Fruit fly (Drosophila melanogaster) whole organism, embryonic: ENCODE data around the gene CG5003.

Source experiments
- CG1024 ChIP-seq: fragments of 200-800 bp; sonication (Bioruptor generic); IDR thresholded peaks from 2 replicates; pipeline ENCODE4 v1.3.6; 2022; ENCODE audit warnings: missing biosample characterization, missing genetic modification characterization
- CG10267 ChIP-seq: fragments of 200-800 bp; sonication (Bioruptor generic); optimal IDR thresholded peaks from 2 replicates; lab custom pipeline; 2018; ENCODE audit warnings: missing biosample characterization, mild to moderate bottlenecking, missing genetic modification characterization, moderate library complexity
- CG10431 ChIP-seq: fragments of 200-800 bp; sonication (Bioruptor generic); optimal IDR thresholded peaks from 3 replicates; lab custom pipeline; 2018; ENCODE audit warnings: missing biosample characterization, mild to moderate bottlenecking, missing genetic modification characterization
- CG10654 ChIP-seq: fragments of 200-800 bp; sonication (Bioruptor generic); optimal IDR thresholded peaks from 2 replicates; lab custom pipeline; 2016; ENCODE audit warnings: missing biosample characterization, missing genetic modification characterization
- CG11504 ChIP-seq: fragments of 200-800 bp; sonication (Bioruptor generic); optimal IDR thresholded peaks from 3 replicates; lab custom pipeline; 2019; ENCODE audit warnings: missing biosample characterization, mild to moderate bottlenecking, missing genetic modification characterization, moderate library complexity
- CG11560 ChIP-seq: fragments of 200-800 bp; sonication (Bioruptor generic); IDR thresholded peaks from 3 replicates; pipeline ENCODE4 v1.3.6; 2022; ENCODE audit warnings: missing biosample characterization, missing genetic modification characterization
- CG12155 ChIP-seq: fragments of 200-800 bp; sonication (Bioruptor generic); optimal IDR thresholded peaks from 3 replicates; lab custom pipeline; 2016; ENCODE audit warnings: missing biosample characterization, missing genetic modification characterization
- CG12299 ChIP-seq: fragments of 200-800 bp; sonication (Bioruptor generic); optimal IDR thresholded peaks from 2 replicates; lab custom pipeline; 2018; ENCODE audit warnings: missing biosample characterization, mild to moderate bottlenecking, missing genetic modification characterization
- CG15479 ChIP-seq: fragments of 200-800 bp; sonication (Bioruptor generic); optimal IDR thresholded peaks from 3 replicates; lab custom pipeline; 2019; ENCODE audit warnings: missing biosample characterization, mild to moderate bottlenecking, missing genetic modification characterization, moderate library complexity
- CG17829 ChIP-seq: fragments of 200-800 bp; optimal IDR thresholded peaks from 2 replicates; lab custom pipeline; 2019; ENCODE audit warnings: missing biosample characterization, mild to moderate bottlenecking, missing genetic modification characterization, moderate library complexity
- CG17912 ChIP-seq: fragments of 200-800 bp; sonication (Bioruptor generic); optimal IDR thresholded peaks from 2 replicates; lab custom pipeline; 2018; ENCODE audit warnings: missing biosample characterization, mild to moderate bottlenecking, missing genetic modification characterization
- CG18599 ChIP-seq: fragments of 200-800 bp; sonication (Bioruptor generic); optimal IDR thresholded peaks from 3 replicates; lab custom pipeline; 2017; ENCODE audit warnings: missing biosample characterization, missing genetic modification characterization, mild to moderate bottlenecking, moderate library complexity, missing genetic modification reagents
- CG2712 ChIP-seq: fragments of 200-800 bp; optimal IDR thresholded peaks from 3 replicates; lab custom pipeline; 2019; ENCODE audit warnings: missing biosample characterization, mild to moderate bottlenecking, missing genetic modification characterization, moderate library complexity
- CG3281 ChIP-seq: fragments of 200-800 bp; sonication (Bioruptor generic); optimal IDR thresholded peaks from 3 replicates; lab custom pipeline; 2017; ENCODE audit warnings: missing biosample characterization, mild to moderate bottlenecking, missing genetic modification characterization
- CG3407 ChIP-seq: fragments of 200-800 bp; sonication (Bioruptor generic); optimal IDR thresholded peaks from 2 replicates; lab custom pipeline; 2018; ENCODE audit warnings: missing biosample characterization, mild to moderate bottlenecking, missing genetic modification characterization
- CG34422 ChIP-seq: fragments of 200-800 bp; sonication (Bioruptor generic); IDR thresholded peaks from 3 replicates; pipeline ENCODE4 v1.3.6; 2022; ENCODE audit warnings: missing biosample characterization, missing genetic modification characterization
- CG43689 ChIP-seq: fragments of 200-800 bp; sonication (Bioruptor generic); IDR thresholded peaks from 2 replicates; pipeline ENCODE4 v1.3.6; 2022; ENCODE audit warnings: missing biosample characterization, missing genetic modification characterization
- CG7963 ChIP-seq: fragments of 200-800 bp; sonication (Bioruptor generic); IDR thresholded peaks from 3 replicates; pipeline ENCODE4 v1.3.6; 2022; ENCODE audit warnings: missing biosample characterization, missing genetic modification characterization; ENCODE audit not compliant: partially characterized antibody
- CG9437 ChIP-seq: fragments of 200-800 bp; sonication (Bioruptor generic); optimal IDR thresholded peaks from 2 replicates; lab custom pipeline; 2018; ENCODE audit warnings: missing biosample characterization, mild to moderate bottlenecking, missing genetic modification characterization
- Dip2 ChIP-seq: fragments of 200-800 bp; sonication (Bioruptor generic); IDR thresholded peaks from 2 replicates; pipeline ENCODE4 v1.3.6; 2022; ENCODE audit warnings: missing biosample characterization, missing genetic modification characterization
- Fer2 ChIP-seq: fragments of 200-800 bp; sonication (Bioruptor generic); optimal IDR thresholded peaks from 2 replicates; lab custom pipeline; 2018; ENCODE audit warnings: missing biosample characterization, mild to moderate bottlenecking, missing genetic modification characterization, moderate library complexity
- Hr3 ChIP-seq: fragments of 200-800 bp; sonication (Bioruptor generic); optimal IDR thresholded peaks from 3 replicates; lab custom pipeline; 2016; ENCODE audit warnings: missing biosample characterization, missing genetic modification characterization
- Hr39 ChIP-seq: fragments of >200 bp; optimal IDR thresholded peaks from 2 replicates; lab custom pipeline; 2017
- Kr ChIP-seq: fragments of 200-800 bp; sonication (Bioruptor generic); optimal IDR thresholded peaks from 2 replicates; lab custom pipeline; 2017; ENCODE audit warnings: missing biosample characterization, mild to moderate bottlenecking, missing genetic modification characterization
- Mes4 ChIP-seq: fragments of 200-800 bp; sonication (Bioruptor generic); optimal IDR thresholded peaks from 2 replicates; lab custom pipeline; 2016; ENCODE audit warnings: missing biosample characterization, missing genetic modification characterization
- Nf-YC ChIP-seq: fragments of 200-800 bp; optimal IDR thresholded peaks from 3 replicates; lab custom pipeline; 2019; ENCODE audit warnings: missing biosample characterization, mild to moderate bottlenecking, missing genetic modification characterization, moderate library complexity
- Oaz ChIP-seq: fragments of 200-800 bp; sonication (Bioruptor generic); IDR thresholded peaks from 2 replicates; pipeline ENCODE4 v1.3.6; 2022; ENCODE audit warnings: missing biosample characterization, missing genetic modification characterization
- abd-A ChIP-seq: fragments of 200-800 bp; sonication (Bioruptor generic); optimal IDR thresholded peaks from 3 replicates; lab custom pipeline; 2019; ENCODE audit warnings: missing biosample characterization, mild to moderate bottlenecking, missing genetic modification characterization, moderate library complexity
- ac ChIP-seq: fragments of 200-800 bp; sonication (Bioruptor generic); optimal IDR thresholded peaks from 3 replicates; lab custom pipeline; 2017; ENCODE audit warnings: missing biosample characterization, mild to moderate bottlenecking, missing genetic modification characterization
- bigmax ChIP-seq: fragments of 200-800 bp; sonication (Bioruptor generic); optimal IDR thresholded peaks from 2 replicates; lab custom pipeline; 2018; ENCODE audit warnings: missing biosample characterization, mild to moderate bottlenecking, missing genetic modification characterization
- btn ChIP-seq: fragments of 200-800 bp; sonication (Bioruptor generic); optimal IDR thresholded peaks from 2 replicates; lab custom pipeline; 2016; ENCODE audit warnings: missing biosample characterization, missing genetic modification characterization
- chm ChIP-seq: fragments of 200-800 bp; sonication (Bioruptor generic); IDR thresholded peaks from 2 replicates; pipeline ENCODE4 v1.3.6; 2022; ENCODE audit warnings: missing biosample characterization, missing genetic modification characterization
- crol ChIP-seq: fragments of 200-800 bp; sonication (Bioruptor generic); IDR thresholded peaks from 2 replicates; pipeline ENCODE4 v1.3.6; 2022; ENCODE audit warnings: missing biosample characterization, missing genetic modification characterization
- dimm ChIP-seq: fragments of 200-800 bp; sonication (Bioruptor generic); IDR thresholded peaks from 2 replicates; pipeline ENCODE4 v1.3.6; 2022; ENCODE audit warnings: missing biosample characterization, missing genetic modification characterization
- dpn ChIP-seq, 2 experiments: fragments of 200-800 bp; sonication (Bioruptor generic); optimal IDR thresholded peaks; 3 replicates each; lab custom pipeline; 2016; ENCODE audit warnings: missing biosample characterization in 2 of 2, missing genetic modification characterization in 2 of 2
- exex ChIP-seq: fragments of 200-800 bp; sonication (Bioruptor generic); optimal IDR thresholded peaks from 4 replicates; lab custom pipeline; 2018; ENCODE audit warnings: missing biosample characterization, mild to moderate bottlenecking, missing genetic modification characterization, moderate library complexity
- gce ChIP-seq: fragments of 200-800 bp; sonication (Bioruptor generic); IDR thresholded peaks from 3 replicates; pipeline ENCODE4 v1.3.6; 2022; ENCODE audit warnings: missing biosample characterization, missing genetic modification characterization
- gsb ChIP-seq: fragments of 200-800 bp; sonication (Bioruptor generic); IDR thresholded peaks from 2 replicates; pipeline ENCODE4 v1.3.6; 2022; ENCODE audit warnings: missing biosample characterization, missing genetic modification characterization
- insv ChIP-seq, 2 experiments: fragments of 200-800 bp; sonication (Bioruptor generic); optimal IDR thresholded peaks; 3 replicates each; lab custom pipeline; 2016 to 2018; ENCODE audit warnings: missing biosample characterization in 2 of 2, missing genetic modification characterization in 2 of 2
- luna ChIP-seq: fragments of 200-800 bp; sonication (Bioruptor generic); optimal IDR thresholded peaks from 2 replicates; lab custom pipeline; 2016; ENCODE audit warnings: missing biosample characterization, missing genetic modification characterization
- mam ChIP-seq: fragments of 200-800 bp; sonication (Bioruptor generic); optimal IDR thresholded peaks from 3 replicates; lab custom pipeline; 2016; ENCODE audit warnings: missing biosample characterization, missing genetic modification characterization
- pho ChIP-seq: fragments of 200-800 bp; sonication (Bioruptor generic); optimal IDR thresholded peaks from 2 replicates; lab custom pipeline; 2016; ENCODE audit warnings: missing biosample characterization, missing genetic modification characterization
- phol ChIP-seq: fragments of 200-800 bp; sonication (Bioruptor generic); optimal IDR thresholded peaks from 3 replicates; lab custom pipeline; 2018; ENCODE audit warnings: missing biosample characterization, mild to moderate bottlenecking, missing genetic modification characterization, moderate library complexity
- pita ChIP-seq: fragments of 200-800 bp; sonication (Bioruptor generic); optimal IDR thresholded peaks from 2 replicates; lab custom pipeline; 2017; ENCODE audit warnings: missing biosample characterization, mild to moderate bottlenecking, missing genetic modification characterization
- ro ChIP-seq: fragments of 200-800 bp; sonication (Bioruptor generic); IDR thresholded peaks from 2 replicates; pipeline ENCODE4 v1.3.6; 2022; ENCODE audit warnings: missing biosample characterization, missing genetic modification characterization
- salm ChIP-seq: fragments of 200-800 bp; sonication (Bioruptor generic); optimal IDR thresholded peaks from 2 replicates; lab custom pipeline; 2018; ENCODE audit warnings: missing biosample characterization, mild to moderate bottlenecking, missing genetic modification characterization
- slou ChIP-seq: fragments of 200-800 bp; sonication (Bioruptor generic); optimal IDR thresholded peaks from 3 replicates; lab custom pipeline; 2016; ENCODE audit warnings: missing biosample characterization, missing genetic modification characterization
- sob ChIP-seq: fragments of 200-800 bp; sonication (Bioruptor generic); IDR thresholded peaks from 2 replicates; pipeline ENCODE4 v1.3.6; 2022; ENCODE audit warnings: missing biosample characterization, missing genetic modification characterization
- wor ChIP-seq: fragments of 200-800 bp; sonication (Bioruptor generic); IDR thresholded peaks from 2 replicates; pipeline ENCODE4 v1.3.6; 2022; ENCODE audit warnings: missing biosample characterization, missing genetic modification characterization
- z ChIP-seq: fragments of 200-800 bp; sonication (Bioruptor generic); IDR thresholded peaks from 3 replicates; pipeline ENCODE4 v1.3.6; 2022; ENCODE audit warnings: missing biosample characterization, missing genetic modification characterization
- zfh1 ChIP-seq: fragments of 200-800 bp; sonication (Bioruptor generic); IDR thresholded peaks from 3 replicates; pipeline ENCODE4 v1.3.6; 2022; ENCODE audit warnings: missing biosample characterization, missing genetic modification characterization

CG5003 gene

DNA sequence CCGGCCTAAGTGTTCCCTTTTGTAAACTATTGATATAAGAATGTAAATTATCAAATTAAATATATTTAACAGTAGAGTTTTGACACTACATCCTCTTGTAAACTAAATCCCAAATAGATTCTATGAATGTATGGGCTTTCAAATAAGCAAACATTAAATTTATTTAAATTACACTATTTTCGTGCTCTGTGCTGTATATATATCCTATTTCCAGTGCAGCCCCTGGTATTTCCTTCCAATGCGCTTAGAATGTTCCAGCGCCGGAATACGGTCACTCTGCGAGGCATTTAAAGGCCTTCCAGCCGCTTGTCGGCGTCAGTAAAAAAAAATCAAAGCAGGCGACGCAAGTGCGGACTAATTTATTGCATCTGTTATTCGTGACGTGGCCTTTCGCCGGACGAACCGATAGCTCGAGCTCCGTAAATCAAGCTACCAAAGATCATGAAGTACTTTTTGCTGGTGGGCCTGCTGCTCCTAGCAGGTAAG, 32.1 kb upstream of the CG5003 start, which contains the start of gene Gp93 (continued):
- 0 out of 2 replicates have a peak, but pooled peaks have one; percentile 37 for TF ChIP-seq CG1024
- 0 out of 2 replicates have a peak, but pooled peaks have one; percentile 19 for TF ChIP-seq wor (GFP tag; lab: Robert Waterston, UW)
- no peak for TF ChIP-seq CG11560 (tag; lab: Robert Waterston, UW)
- no peak for TF ChIP-seq CG43689 (GFP tag; lab: Robert Waterston, UW)
- no peak for TF ChIP-seq Hr39 (lab: Kevin White, UChicago)
- TF ChIP-seq Oaz (GFP tag; lab: Robert Waterston, UW), result peak; percentile 21; the same call in 1 of the 2 replicates
- no peak for TF ChIP-seq Dip2 (GFP tag; lab: Robert Waterston, UW)
- TF ChIP-seq CG9437, result peak; percentile 31
- no peak for TF ChIP-seq ac (GFP tag; lab: Kevin White, UChicago)
- TF ChIP-seq ro (GFP tag; lab: Robert Waterston, UW), result peak; percentile 45; the same call in 1 of the 2 replicates
- no peak for TF ChIP-seq Kr (GFP tag; lab: Kevin White, UChicago)
- 0 out of 3 replicates have a peak, but pooled peaks have one; percentile 36 for TF ChIP-seq gce (GFP tag; lab: Robert Waterston, UW)
- peak; percentile 50 for TF ChIP-seq exex (tag; lab: Kevin White, UChicago)
- TF ChIP-seq Mes4 (GFP tag; lab: Kevin White, UChicago), result no peak
- no peak for TF ChIP-seq Nf-YC (tag; lab: Kevin White, UChicago)
- no peak for TF ChIP-seq gsb (GFP tag; lab: Robert Waterston, UW)
- TF ChIP-seq bigmax (GFP tag; lab: Kevin White, UChicago), result peak; percentile 71
- TF ChIP-seq CG11504 (tag; lab: Kevin White, UChicago), result no peak
- peak; percentile 16; the same call in 1 of the 2 replicates for TF ChIP-seq dimm (GFP tag; lab: Robert Waterston, UW)
- peak; percentile 25 to 64 for TF ChIP-seq dpn (GFP tag; optimal IDR thresholded peaks at IDR 0.05; lab: Kevin White, UChicago)
- peak; percentile 44 for TF ChIP-seq CG10267
- TF ChIP-seq insv (GFP tag; optimal IDR thresholded peaks at IDR 0.05; lab: Kevin White, UChicago), result peak in 1 of 2 experiments; percentile 11
- TF ChIP-seq pho, result peak; percentile 15
- peak; percentile 62 for TF ChIP-seq CG17829
- TF ChIP-seq crol, result no peak
- TF ChIP-seq Hr3, result peak; percentile 58
- peak; percentile 74; the same call in 2 of the 3 replicates for TF ChIP-seq zfh1 (GFP tag; lab: Robert Waterston, UW)
- TF ChIP-seq CG17912 (GFP tag; lab: Kevin White, UChicago), result no peak
- peak; percentile 12 for TF ChIP-seq slou (GFP tag; lab: Kevin White, UChicago)
- TF ChIP-seq CG34422, result peak; percentile 96; the same call in 2 of the 3 replicates
- no peak for TF ChIP-seq salm
- TF ChIP-seq mam (GFP tag; lab: Kevin White, UChicago), result peak; percentile 54
- TF ChIP-seq chm (GFP tag; lab: Robert Waterston, UW), result peak; percentile 59; the same call in 1 of the 2 replicates
- no peak for TF ChIP-seq CG10654 (GFP tag; lab: Kevin White, UChicago)
- TF ChIP-seq Fer2 (tag; lab: Kevin White, UChicago), result no peak
- TF ChIP-seq sob (GFP tag; lab: Robert Waterston, UW), result peak; percentile 69
- peak; percentile 30 for TF ChIP-seq CG18599 (GFP tag; lab: Kevin White, UChicago)
- TF ChIP-seq btn, result no peak
- no peak for TF ChIP-seq abd-A (tag; lab: Kevin White, UChicago)
- TF ChIP-seq z (GFP tag; lab: Robert Waterston, UW), result no peak
- TF ChIP-seq CG12155 (GFP tag; lab: Kevin White, UChicago), result peak; percentile 16
- TF ChIP-seq CG2712 (tag; lab: Kevin White, UChicago), result peak; percentile 74
- TF ChIP-seq CG3407 (GFP tag; lab: Kevin White, UChicago), result no peak
- peak; percentile 48 for TF ChIP-seq CG3281 (GFP tag; lab: Kevin White, UChicago)
- peak; percentile 59 for TF ChIP-seq phol (tag; lab: Kevin White, UChicago)
- TF ChIP-seq CG10431 (GFP tag; lab: Kevin White, UChicago), result no peak
- no peak for TF ChIP-seq CG15479 (GFP tag; lab: Kevin White, UChicago)
- no peak for TF ChIP-seq luna (GFP tag; lab: Kevin White, UChicago)
- TF ChIP-seq CG12299, result no peak
- TF ChIP-seq pita (GFP tag; lab: Kevin White, UChicago), result no peak
- no peak for TF ChIP-seq CG7963 (GFP tag; lab: Robert Waterston, UW)
